Worm (Caenorhabditis elegans) whole organism, young adult: ENCODE measurements around the gene C41H7.9.

Experiments used
- B0019.2 ChIP-seq: fragments of 200-800 bp; sonication (Bioruptor generic); conservative IDR thresholded peaks from 2 replicates; pipeline ENCODE4 v1.3.6; 2022; ENCODE audit warnings: missing genetic modification reagents, missing genetic modification characterization, missing compliant biosample characterization
- B0261.1 ChIP-seq: sonication (generic microtip); optimal IDR thresholded peaks from 2 replicates; lab custom pipeline; 2016; ENCODE audit warnings: mild to moderate bottlenecking, missing genetic modification characterization, moderate library complexity, missing compliant biosample characterization
- F57C9.4 ChIP-seq: sonication (generic microtip); optimal IDR thresholded peaks from 2 replicates; lab custom pipeline; 2017; ENCODE audit warnings: mild to moderate bottlenecking, missing genetic modification characterization, missing compliant biosample characterization
- Y79H2A.3 ChIP-seq: fragments of 200-800 bp; sonication (Bioruptor generic); conservative IDR thresholded peaks from 2 replicates; pipeline ENCODE4 v1.3.6; 2022; ENCODE audit warnings: missing genetic modification reagents, missing genetic modification characterization, missing compliant biosample characterization
- Y95B8A.8 ChIP-seq: fragments of 200-800 bp; sonication (Bioruptor generic); IDR thresholded peaks from 2 replicates; pipeline ENCODE4 v1.3.6; 2022; ENCODE audit warnings: missing genetic modification reagents, missing genetic modification characterization, missing compliant biosample characterization
- ZK185.1 ChIP-seq: sonication (generic microtip); optimal IDR thresholded peaks from 2 replicates; lab custom pipeline; 2016; ENCODE audit warnings: mild to moderate bottlenecking, missing genetic modification characterization, missing compliant biosample characterization; ENCODE audit not compliant: poor library complexity, severe bottlenecking
- aptf-3 ChIP-seq: fragments of 200-800 bp; sonication (Bioruptor generic); IDR thresholded peaks from 2 replicates; pipeline ENCODE4 v1.3.6; 2022; ENCODE audit warnings: missing genetic modification characterization, missing compliant biosample characterization
- attf-3 ChIP-seq: fragments of 200-800 bp; sonication (Bioruptor generic); conservative IDR thresholded peaks from 2 replicates; pipeline ENCODE4 v1.3.6; 2022; ENCODE audit warnings: missing genetic modification reagents, missing genetic modification characterization, missing compliant biosample characterization
- cebp-2 ChIP-seq: fragments of 200-800 bp; sonication (Bioruptor generic); IDR thresholded peaks from 2 replicates; pipeline ENCODE4 v1.3.6; 2022; ENCODE audit warnings: missing genetic modification characterization, missing compliant biosample characterization
- ceh-100 ChIP-seq: fragments of 200-800 bp; sonication (Bioruptor generic); IDR thresholded peaks from 2 replicates; pipeline ENCODE4 v1.3.6; 2022; ENCODE audit warnings: missing genetic modification reagents, missing genetic modification characterization, missing compliant biosample characterization
- ceh-79 ChIP-seq: sonication (generic microtip); optimal IDR thresholded peaks from 2 replicates; lab custom pipeline; 2017; ENCODE audit warnings: mild to moderate bottlenecking, missing genetic modification characterization, missing compliant biosample characterization
- die-1 ChIP-seq: sonication (generic microtip); optimal IDR thresholded peaks from 2 replicates; lab custom pipeline; 2016; ENCODE audit warnings: missing genotype, mild to moderate bottlenecking, missing genetic modification characterization, missing compliant biosample characterization
- dox-1 ChIP-seq: fragments of 200-800 bp; sonication (Bioruptor generic); IDR thresholded peaks from 2 replicates; pipeline ENCODE4 v1.3.6; 2022; ENCODE audit warnings: missing genetic modification reagents, missing genetic modification characterization, missing compliant biosample characterization
- dpff-1 ChIP-seq: sonication (generic microtip); optimal IDR thresholded peaks from 2 replicates; lab custom pipeline; 2017; ENCODE audit warnings: mild to moderate bottlenecking, missing genetic modification characterization, missing compliant biosample characterization
- efl-1 ChIP-seq: fragments of 150-350 bp; optimal IDR thresholded peaks from 2 replicates; lab custom pipeline; 2014; ENCODE audit warnings: missing biosample characterization, missing genetic modification reagents, missing genetic modification characterization
- hlh-12 ChIP-seq: sonication (generic microtip); optimal IDR thresholded peaks from 2 replicates; lab custom pipeline; 2016; ENCODE audit warnings: missing genetic modification characterization, missing compliant biosample characterization
- hlh-26 ChIP-seq: fragments of 200-800 bp; sonication (Bioruptor generic); conservative IDR thresholded peaks from 2 replicates; pipeline ENCODE4 v1.3.6; 2022; ENCODE audit warnings: missing genetic modification reagents, missing genetic modification characterization, missing compliant biosample characterization
- hrde-1 ChIP-seq: sonication (generic microtip); optimal IDR thresholded peaks from 2 replicates; lab custom pipeline; 2016; ENCODE audit warnings: missing genetic modification characterization, mild to moderate bottlenecking, missing compliant biosample characterization, moderate library complexity, missing genotype, missing genetic modification reagents, borderline replicate concordance
- lag-1 ChIP-seq: fragments of 200-800 bp; sonication (Bioruptor generic); IDR thresholded peaks from 2 replicates; pipeline ENCODE4 v1.3.6; 2022; ENCODE audit warnings: missing genetic modification reagents, missing genetic modification characterization, missing compliant biosample characterization
- lin-35 ChIP-seq, 3 experiments: fragments of 150-350 bp in 2 of 3; sonication (generic microtip) in 1 of 3; optimal IDR thresholded peaks; 2 replicates each; lab custom pipeline; 2014 to 2018; ENCODE audit warnings: missing biosample characterization in 3 of 3, missing genetic modification characterization in 3 of 3, missing genetic modification reagents in 3 of 3
- lin-54 ChIP-seq: fragments of 200-800 bp; sonication (Bioruptor generic); optimal IDR thresholded peaks from 2 replicates; lab custom pipeline; 2018; ENCODE audit warnings: mild to moderate bottlenecking, missing genetic modification characterization, missing compliant biosample characterization
- lsy-27 ChIP-seq: sonication (generic microtip); optimal IDR thresholded peaks from 2 replicates; lab custom pipeline; 2017; ENCODE audit warnings: missing genetic modification characterization, mild to moderate bottlenecking, missing compliant biosample characterization, antibody characterized with exemption, missing genotype, borderline replicate concordance; ENCODE audit not compliant: insufficient read depth
- madf-8 ChIP-seq: fragments of 200-800 bp; sonication (Bioruptor generic); conservative IDR thresholded peaks from 2 replicates; pipeline ENCODE4 v1.3.6; 2022; ENCODE audit warnings: missing genetic modification reagents, missing genetic modification characterization, missing compliant biosample characterization
- mes-4 ChIP-seq: sonication (generic microtip); optimal IDR thresholded peaks from 2 replicates; lab custom pipeline; 2016; ENCODE audit warnings: missing genotype, missing genetic modification characterization, missing compliant biosample characterization
- mxl-1 ChIP-seq: sonication (generic microtip); optimal IDR thresholded peaks from 2 replicates; lab custom pipeline; 2016; ENCODE audit warnings: missing genetic modification characterization, missing compliant biosample characterization
- nfyb-1 ChIP-seq: fragments of 200-800 bp; sonication (Bioruptor generic); IDR thresholded peaks from 2 replicates; pipeline ENCODE4 v1.3.6; 2022; ENCODE audit warnings: missing genetic modification reagents, missing genetic modification characterization, missing compliant biosample characterization
- nhr-80 ChIP-seq: sonication (generic microtip); optimal IDR thresholded peaks from 2 replicates; lab custom pipeline; 2016; ENCODE audit warnings: missing genetic modification characterization, missing compliant biosample characterization
- nhr-90 ChIP-seq: sonication (generic microtip); optimal IDR thresholded peaks from 2 replicates; lab custom pipeline; 2016; ENCODE audit warnings: missing genotype, mild to moderate bottlenecking, missing genetic modification characterization, missing compliant biosample characterization
- pha-4 ChIP-seq: fragments of 150-350 bp; sonication (generic microtip); optimal IDR thresholded peaks from 2 replicates; lab custom pipeline; 2014; ENCODE audit warnings: missing biosample characterization, missing genetic modification reagents, missing genetic modification characterization
- tbp1 ChIP-seq: fragments of 200-800 bp; sonication (Bioruptor generic); optimal IDR thresholded peaks from 2 replicates; lab custom pipeline; 2018; ENCODE audit warnings: mild to moderate bottlenecking, missing genetic modification characterization, missing compliant biosample characterization
- tlf-1 ChIP-seq: fragments of 200-800 bp; sonication (Bioruptor generic); optimal IDR thresholded peaks from 2 replicates; lab custom pipeline; 2018; ENCODE audit warnings: mild to moderate bottlenecking, missing genetic modification characterization, missing compliant biosample characterization
- unc-62 ChIP-seq: fragments of 150-350 bp; optimal IDR thresholded peaks from 2 replicates; lab custom pipeline; 2014; ENCODE audit warnings: missing biosample characterization, missing genetic modification reagents, missing genetic modification characterization
- ztf-18 ChIP-seq: sonication (generic microtip); optimal IDR thresholded peaks from 2 replicates; lab custom pipeline; 2016; ENCODE audit warnings: missing genotype, mild to moderate bottlenecking, missing genetic modification characterization, missing compliant biosample characterization

Gene C41H7.9

ce11 chrII:3014196-3014849, 2.3 kb upstream of the C41H7.9 start, which contains the start of gene C41H7.2:
TSS of gene C41H7.2 (plus strand) at chrII:3014817.
- peak; percentile 93 for TF ChIP-seq nfyb-1 (GFP tag; lab: Robert Waterston, UW)
- TF ChIP-seq B0261.1: no peak
- no peak for TF ChIP-seq Y95B8A.8 (GFP tag; lab: Robert Waterston, UW)
- TF ChIP-seq lag-1 (GFP tag; lab: Robert Waterston, UW): no peak
- TF ChIP-seq mxl-1: no peak
- no peak for TF ChIP-seq tbp1 (GFP tag; lab: Kevin White, UChicago)
- no peak for TF ChIP-seq hrde-1 (tag; lab: Kevin White, UChicago)
- TF ChIP-seq tlf-1 (GFP tag; lab: Kevin White, UChicago): no peak
- peak; percentile 71 for TF ChIP-seq nhr-80 (tag; lab: Kevin White, UChicago)

DNA sequence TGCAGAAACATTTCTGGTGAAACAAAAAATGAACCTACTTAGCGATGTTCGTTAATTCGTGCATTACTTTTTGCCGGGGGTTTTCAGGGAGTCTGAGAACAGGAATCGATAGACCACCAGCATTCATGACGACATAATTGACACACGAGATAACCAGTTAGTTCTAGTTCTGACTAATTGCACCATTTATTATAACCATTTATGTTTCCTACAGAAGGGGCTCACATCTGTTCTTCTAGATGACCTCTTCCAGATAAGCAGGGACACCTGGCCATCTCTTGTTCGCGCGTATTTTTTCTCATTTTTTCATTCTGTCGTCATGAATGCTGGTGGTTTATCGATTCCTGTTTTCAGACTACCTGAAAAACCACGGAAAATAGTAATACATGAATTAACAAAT, 3.6 kb downstream of the C41H7.9 start, which contains the start of gene sdz-5:
TSS of gene sdz-5 (plus strand) at position 301 of the 400 bp plus-strand sequence.
- TF ChIP-seq hlh-26 (GFP tag; lab: Robert Waterston, UW) (no peak), madf-8 (GFP tag; lab: Robert Waterston, UW) (no peak), dpff-1 (no peak), Y95B8A.8 (GFP tag; lab: Robert Waterston, UW) (no peak)

DNA sequence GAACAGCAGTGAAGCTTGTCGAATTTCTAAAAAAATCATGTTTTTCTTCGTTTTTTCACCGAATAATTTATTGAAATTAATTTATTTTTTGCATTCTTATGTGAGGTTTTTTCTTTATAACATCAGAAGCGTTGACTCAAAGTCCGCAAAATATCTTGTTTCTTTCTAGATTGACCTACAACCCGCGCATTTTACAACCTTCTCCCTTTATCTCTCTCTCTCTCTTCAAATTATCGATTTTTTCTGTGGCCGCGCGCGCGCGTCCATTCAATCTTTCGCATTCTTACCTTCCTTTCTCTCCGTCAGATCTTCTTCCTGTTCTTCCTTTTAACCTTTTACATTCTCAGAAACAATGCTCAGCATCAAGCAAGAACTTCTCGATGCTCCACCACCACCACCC, 6.5 kb downstream of the C41H7.9 start, which contains the start of gene lido-12:
TSS of gene lido-12 (plus strand) at position 301 of the 400 bp plus-strand sequence.
- TF ChIP-seq mes-4 (tag; lab: Kevin White, UChicago) (no peak), aptf-3 (no peak), F57C9.4 (tag; lab: Kevin White, UChicago) (no peak), ceh-79 (tag; lab: Kevin White, UChicago) (no peak), dpff-1 (no peak), lin-54 (GFP tag; lab: Kevin White, UChicago) (no peak), hlh-12 (tag; lab: Kevin White, UChicago) (no peak), dox-1 (GFP tag; lab: Robert Waterston, UW) (no peak), unc-62 (GFP tag; lab: Kevin White, UChicago) (no peak), ceh-100 (GFP tag; lab: Robert Waterston, UW) (no peak), efl-1 (GFP tag; lab: Kevin White, UChicago) (no peak), Y79H2A.3 (no peak), ztf-18 (tag; lab: Kevin White, UChicago) (no peak), ZK185.1 (tag; lab: Kevin White, UChicago) (no peak), pha-4 (tag; lab: Kevin White, UChicago) (no peak), lsy-27 (no peak)

ce11 chrII:3003667-3004066, 8.4 kb downstream of the C41H7.9 start, which contains the start of gene lido-11:
TSS of gene lido-11 (plus strand) at chrII:3003967.
- TF ChIP-seq B0019.2 (GFP tag; lab: Robert Waterston, UW): no peak
- no peak for TF ChIP-seq Y79H2A.3
- TF ChIP-seq efl-1 (GFP tag; lab: Kevin White, UChicago): no peak
- no peak for TF ChIP-seq die-1 (tag; lab: Kevin White, UChicago)
- no peak for TF ChIP-seq attf-3 (GFP tag; lab: Robert Waterston, UW)
- no peak for TF ChIP-seq cebp-2
- no peak for TF ChIP-seq lin-35 (GFP tag; optimal IDR thresholded peaks at IDR 0.05; lab: Kevin White, UChicago)
- TF ChIP-seq nhr-90 (tag; lab: Kevin White, UChicago): no peak
